Fruit fly (Drosophila melanogaster) whole organism: ENCODE measurements around the gene CG42780.

Source experiments
- CG8478 ChIP-seq: fragments of >200 bp; optimal IDR thresholded peaks from 2 replicates; lab custom pipeline; 2018; ENCODE audit warnings: inconsistent platforms
- Dll ChIP-seq: fragments of >200 bp; optimal IDR thresholded peaks from 2 replicates; lab custom pipeline; 2017
- EcR ChIP-seq, 2 experiments: fragments of >200 bp; optimal IDR thresholded peaks; 2 replicates each; lab custom pipeline; 2017; ENCODE audit warnings: missing biosample characterization in 2 of 2, missing genetic modification characterization in 2 of 2, missing genetic modification reagents in 2 of 2
- pan ChIP-seq: fragments of >200 bp; optimal IDR thresholded peaks from 2 replicates; lab custom pipeline; 2017
- psq ChIP-seq: fragments of >200 bp; optimal IDR thresholded peaks from 2 replicates; lab custom pipeline; 2017
- usp ChIP-seq: fragments of >200 bp; optimal IDR thresholded peaks from 2 replicates; lab custom pipeline; 2017; ENCODE audit warnings: missing biosample characterization, missing genetic modification characterization, mixed read lengths

The CG42780 gene

dm6 chrX:7296721-7297227 is 35.2 kb downstream of the CG42780 start:
- TF ChIP-seq CG8478 (lab: Kevin White, UChicago), result no peak
- TF ChIP-seq usp, result no peak
- no peak for TF ChIP-seq psq
- no peak for TF ChIP-seq EcR (GFP tag; optimal IDR thresholded peaks at IDR 0.05; lab: Kevin White, UChicago)
- no peak for TF ChIP-seq pan (lab: Kevin White, UChicago)
- no peak for TF ChIP-seq Dll (lab: Kevin White, UChicago)

dm6 chrX:7295973-7296372 is 36.0 kb downstream of the CG42780 start:
- TF ChIP-seq Dll (lab: Kevin White, UChicago) (no peak), CG8478 (lab: Kevin White, UChicago) (no peak), pan (lab: Kevin White, UChicago) (no peak), EcR (GFP tag; optimal IDR thresholded peaks at IDR 0.05; lab: Kevin White, UChicago) (no peak), usp (no peak), psq (no peak)

DNA sequence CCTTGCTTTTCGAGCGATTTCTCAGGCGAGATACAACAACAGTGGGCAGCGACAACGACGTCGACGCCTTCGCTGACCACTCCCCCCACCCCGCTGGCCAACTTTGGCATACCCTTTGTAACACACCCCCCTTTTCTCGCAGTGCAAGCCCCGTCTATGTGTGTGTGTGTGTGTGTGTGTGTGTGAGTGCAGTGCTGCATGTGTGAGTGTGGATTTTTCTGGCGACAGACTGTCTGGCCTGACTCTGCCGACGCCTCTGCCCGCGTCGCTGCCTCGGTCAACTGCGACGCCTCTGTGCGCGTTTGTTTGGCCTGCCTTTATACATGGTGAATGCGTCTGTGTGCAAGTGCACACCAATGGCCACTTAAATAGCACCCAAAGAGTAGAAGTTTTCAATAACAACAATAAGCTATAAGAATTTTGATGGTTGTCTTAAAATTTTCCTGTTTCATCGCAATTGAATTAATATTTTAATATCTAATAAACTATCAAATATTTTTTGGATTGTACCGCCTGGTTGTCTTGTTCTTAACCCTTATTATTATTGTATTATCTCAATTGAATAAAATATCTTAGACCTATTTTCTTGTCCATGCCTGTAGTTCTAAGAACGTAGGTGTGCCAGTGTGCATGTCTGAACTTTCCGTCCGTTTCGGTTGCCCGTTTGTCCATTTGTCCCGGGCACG is 38.0 kb downstream of the CG42780 start:
- no peak for TF ChIP-seq CG8478 (lab: Kevin White, UChicago)
- TF ChIP-seq Dll (lab: Kevin White, UChicago), result no peak
- TF ChIP-seq EcR (GFP tag; optimal IDR thresholded peaks at IDR 0.05; lab: Kevin White, UChicago), result no peak
- TF ChIP-seq psq, result no peak
- no peak for TF ChIP-seq usp
- no peak for TF ChIP-seq pan (lab: Kevin White, UChicago)

DNA sequence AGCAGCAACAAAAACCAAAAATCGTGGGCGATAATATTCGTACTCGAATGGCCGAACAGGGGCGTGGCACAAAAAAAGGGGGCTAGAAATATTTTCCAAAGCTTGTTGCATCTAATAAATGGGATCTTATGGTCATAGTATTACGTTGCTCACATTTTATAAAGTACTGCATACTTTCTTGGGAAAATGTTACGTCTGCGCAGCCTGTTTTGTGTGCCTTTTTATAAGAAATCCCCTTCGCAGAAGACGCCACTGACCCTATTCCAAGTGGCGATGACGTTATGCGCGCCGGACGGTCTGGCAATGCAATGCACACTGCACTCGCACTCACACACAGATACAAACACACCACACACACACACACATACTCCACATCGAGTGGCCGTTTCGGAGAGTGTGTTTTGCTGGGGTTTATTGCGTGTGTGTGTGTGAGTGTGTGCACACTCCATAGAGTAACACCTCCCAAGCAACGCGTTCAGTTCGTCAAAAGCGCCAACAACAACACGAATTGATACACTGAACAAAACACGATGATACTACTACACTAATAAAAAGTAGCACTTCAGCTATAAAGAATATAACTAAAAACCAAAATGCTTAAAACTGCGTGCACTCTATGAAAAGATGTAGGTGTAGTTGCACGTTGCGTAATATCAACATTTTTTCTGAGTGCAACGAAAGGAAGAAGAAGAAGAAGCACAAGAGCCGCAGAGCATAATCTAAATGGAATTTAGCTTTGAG is 38.7 kb downstream of the CG42780 start:
- TF ChIP-seq usp (no peak), Dll (lab: Kevin White, UChicago) (no peak), EcR (GFP tag; optimal IDR thresholded peaks at IDR 0.05; lab: Kevin White, UChicago) (no peak), pan (lab: Kevin White, UChicago) (no peak), CG8478 (lab: Kevin White, UChicago) (no peak), psq (no peak)

DNA sequence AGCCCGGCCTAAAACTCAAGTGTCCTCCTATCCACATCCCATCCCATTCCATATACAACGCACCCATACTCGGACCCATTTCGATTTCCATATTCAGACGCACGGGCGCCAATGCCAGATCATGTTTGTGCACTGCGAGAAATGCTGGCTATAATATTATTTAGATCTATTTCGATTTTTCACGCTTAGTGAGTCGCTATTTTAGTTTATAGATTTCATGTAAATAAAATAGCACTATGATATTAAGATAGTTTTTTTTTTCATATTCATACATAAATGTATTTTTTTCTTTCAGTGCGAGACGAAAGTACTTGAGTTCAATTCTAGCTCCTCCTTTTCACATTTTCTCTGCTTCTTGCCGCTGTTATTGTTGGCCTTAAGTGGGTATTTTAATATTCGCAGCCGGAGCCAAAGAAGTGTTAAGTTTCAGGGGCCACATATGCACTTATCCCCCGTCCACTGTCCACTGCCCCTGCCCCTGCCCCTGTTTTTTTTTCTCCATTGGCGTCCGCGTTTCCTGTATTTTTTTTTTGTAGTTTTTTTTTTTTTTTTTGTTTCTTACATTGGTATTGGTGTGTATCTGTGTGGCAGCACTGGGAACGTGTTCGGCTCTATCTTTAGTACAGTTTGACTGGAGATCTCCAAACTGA is 40.0 kb downstream of the CG42780 start:
- no peak for TF ChIP-seq EcR (GFP tag; optimal IDR thresholded peaks at IDR 0.05; lab: Kevin White, UChicago)
- no peak for TF ChIP-seq CG8478 (lab: Kevin White, UChicago)
- no peak for TF ChIP-seq Dll (lab: Kevin White, UChicago)
- no peak for TF ChIP-seq pan (lab: Kevin White, UChicago)
- no peak for TF ChIP-seq usp
- TF ChIP-seq psq, result no peak

DNA sequence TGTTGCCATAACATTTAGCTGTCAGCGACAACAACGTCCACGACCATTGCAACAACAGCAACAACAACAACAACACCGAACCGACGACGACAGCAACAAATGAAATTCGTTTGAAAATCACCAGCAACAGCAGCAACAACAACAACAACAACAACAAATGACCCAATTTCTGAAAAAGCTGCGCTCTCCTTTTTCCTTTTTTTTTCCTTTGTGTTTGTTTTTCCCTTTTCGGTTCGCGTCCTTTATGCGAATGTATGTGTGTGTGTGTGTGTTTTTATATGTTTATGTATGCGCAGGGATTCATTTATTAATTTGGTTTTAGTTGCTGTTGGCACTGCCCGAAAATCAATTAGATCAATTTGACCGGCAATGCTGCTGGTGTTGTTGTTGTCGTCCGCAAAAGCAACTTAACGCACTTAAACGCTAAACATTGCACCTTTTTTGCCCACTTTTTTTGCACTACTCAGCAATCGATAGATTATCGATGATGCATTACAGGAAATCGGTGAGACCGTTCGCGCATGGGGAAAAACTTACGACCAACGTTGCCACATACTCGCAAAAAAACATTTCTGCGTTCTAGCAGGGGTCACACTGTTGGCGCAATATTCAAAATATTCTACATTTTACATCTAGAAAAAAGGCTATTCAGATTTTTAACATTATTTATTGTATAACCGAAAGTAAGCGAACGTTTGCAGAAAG is 41.0 kb downstream of the CG42780 start, which contains the start of gene unc-119:
Gene unc-119, minus strand, starts transcription at position 488 of the 705 bp plus-strand sequence.
- no peak for TF ChIP-seq pan (lab: Kevin White, UChicago)
- TF ChIP-seq Dll (lab: Kevin White, UChicago), result no peak
- TF ChIP-seq CG8478 (lab: Kevin White, UChicago), result no peak
- TF ChIP-seq psq, result no peak
- TF ChIP-seq EcR (GFP tag; optimal IDR thresholded peaks at IDR 0.05; lab: Kevin White, UChicago), result no peak

- no peak for TF ChIP-seq Dll (lab: Kevin White, UChicago)
- TF ChIP-seq psq, result no peak
- no peak for TF ChIP-seq CG8478 (lab: Kevin White, UChicago)
Observed at dm6 chrX:7285995-7286985, 45.7 kb downstream of the CG42780 start, which contains the start of gene CG2059. TSS of gene CG2059 (plus strand) at chrX:7286358.

DNA sequence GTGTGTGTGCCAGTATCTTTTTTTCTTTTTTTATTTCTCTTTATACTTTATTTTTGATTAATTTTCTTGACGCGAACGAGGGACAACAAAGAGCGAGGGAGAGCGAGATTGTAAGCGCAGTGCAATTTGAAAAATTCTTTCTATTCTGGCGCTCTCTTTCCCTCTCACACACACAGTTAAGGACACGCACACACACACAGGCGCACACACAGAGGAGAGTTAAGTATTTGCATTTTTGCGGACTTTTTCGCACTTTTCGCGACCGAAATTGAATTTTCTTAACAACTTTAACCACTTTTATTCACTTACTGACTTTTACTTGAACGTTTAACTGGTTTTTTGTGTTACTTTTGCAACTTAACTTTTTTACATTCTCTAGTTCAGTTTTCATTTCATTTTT is 46.6 kb downstream of the CG42780 start:
- no peak for TF ChIP-seq psq
- no peak for TF ChIP-seq usp
- no peak for TF ChIP-seq EcR (GFP tag; optimal IDR thresholded peaks at IDR 0.05; lab: Kevin White, UChicago)
- TF ChIP-seq Dll (lab: Kevin White, UChicago), result no peak
- TF ChIP-seq CG8478 (lab: Kevin White, UChicago), result no peak
- TF ChIP-seq pan (lab: Kevin White, UChicago), result no peak

- no peak for TF ChIP-seq Dll (lab: Kevin White, UChicago)
- no peak for TF ChIP-seq EcR (GFP tag; optimal IDR thresholded peaks at IDR 0.05; lab: Kevin White, UChicago)
- TF ChIP-seq pan (lab: Kevin White, UChicago), result no peak
Observed at dm6 chrX:7284964-7285363, 47.0 kb downstream of the CG42780 start.
